Worm (Caenorhabditis elegans) whole organism, L1 larva: ENCODE data around the gene W03A5.1.

Experiments used
- C16A3.4 ChIP-seq: fragments of 150-350 bp; optimal IDR thresholded peaks from 2 replicates; lab custom pipeline; 2014; ENCODE audit warnings: missing biosample characterization, missing genetic modification characterization
- F16B12.6 ChIP-seq: fragments of 150-350 bp; optimal IDR thresholded peaks from 2 replicates; lab custom pipeline; 2014; ENCODE audit warnings: missing biosample characterization, missing genetic modification characterization
- Y116A8C.19 ChIP-seq: sonication (generic microtip); optimal IDR thresholded peaks from 2 replicates; lab custom pipeline; 2016; ENCODE audit warnings: missing compliant biosample characterization, missing genetic modification characterization, borderline replicate concordance
- alr-1 ChIP-seq: fragments of 200-800 bp; sonication (Bioruptor generic); optimal IDR thresholded peaks from 2 replicates; lab custom pipeline; 2018; ENCODE audit warnings: borderline replicate concordance, mild to moderate bottlenecking, missing genetic modification characterization, missing compliant biosample characterization
- aly-2 ChIP-seq: fragments of 150-350 bp; optimal IDR thresholded peaks from 2 replicates; lab custom pipeline; 2014; ENCODE audit warnings: missing biosample characterization, missing genetic modification characterization
- blmp-1 ChIP-seq: fragments of 150-350 bp; optimal IDR thresholded peaks from 2 replicates; lab custom pipeline; 2014; ENCODE audit warnings: missing biosample characterization, missing genetic modification characterization
- ceh-82 ChIP-seq, 3 experiments: fragments of 150-350 bp in 1 of 3; sonication (generic microtip) in 2 of 3; optimal IDR thresholded peaks; 2 replicates each; lab custom pipeline; 2014 to 2017; ENCODE audit warnings: missing biosample characterization in 3 of 3, missing genetic modification characterization in 3 of 3
- dpl-1 ChIP-seq, 3 experiments: fragments of 150-350 bp in 2 of 3; sonication (generic microtip) in 1 of 3; optimal IDR thresholded peaks; 2 replicates each; lab custom pipeline; 2014 to 2017; ENCODE audit warnings: missing biosample characterization in 3 of 3, missing genetic modification characterization in 3 of 3, missing genetic modification reagents in 3 of 3
- efl-1 ChIP-seq, 4 experiments: fragments of 150-350 bp; optimal IDR thresholded peaks in 3 of 4; peaks in 1 of 4; 1 replicate in 1 of 4; 2 replicates in 3 of 4; lab custom pipeline; 2014; ENCODE audit warnings: missing biosample characterization in 2 of 4, missing genetic modification characterization in 2 of 4, missing genetic modification reagents in 2 of 4
- elt-3 ChIP-seq, 6 experiments: fragments of 150-350 bp in 1 of 6; sonication (generic microtip); optimal IDR thresholded peaks; 2 replicates each; lab custom pipeline; 2017 to 2018; ENCODE audit warnings: missing biosample characterization in 6 of 6, missing genetic modification characterization in 6 of 6, inconsistent platforms in 1 of 6
- fkh-4 ChIP-seq: sonication (generic microtip); optimal IDR thresholded peaks from 2 replicates; lab custom pipeline; 2016; ENCODE audit warnings: missing compliant biosample characterization, missing genetic modification characterization, borderline replicate concordance
- fos-1 ChIP-seq: fragments of 150-350 bp; optimal IDR thresholded peaks from 2 replicates; lab custom pipeline; 2014; ENCODE audit warnings: missing biosample characterization, missing genetic modification characterization
- grh-1 ChIP-seq: fragments of 200-800 bp; sonication (Bioruptor generic); IDR thresholded peaks from 2 replicates; pipeline ENCODE4 v1.3.6; 2022; ENCODE audit warnings: missing genetic modification reagents, missing genetic modification characterization, missing compliant biosample characterization
- hlh-4 ChIP-seq: sonication (generic microtip); optimal IDR thresholded peaks from 2 replicates; lab custom pipeline; 2016; ENCODE audit warnings: mild to moderate bottlenecking, missing genetic modification characterization, missing compliant biosample characterization
- irx-1 ChIP-seq: sonication (generic microtip); optimal IDR thresholded peaks from 2 replicates; lab custom pipeline; 2016; ENCODE audit warnings: missing genetic modification characterization, missing compliant biosample characterization
- isw-1 ChIP-seq: fragments of 200-800 bp; sonication (Bioruptor generic); IDR thresholded peaks from 2 replicates; pipeline ENCODE4 v1.3.6; 2022; ENCODE audit warnings: missing genetic modification characterization, missing compliant biosample characterization
- jun-1 ChIP-seq: fragments of 150-350 bp; optimal IDR thresholded peaks from 2 replicates; lab custom pipeline; 2014; ENCODE audit warnings: missing biosample characterization, missing genetic modification reagents, missing genetic modification characterization
- lin-13 ChIP-seq: fragments of 150-350 bp; optimal IDR thresholded peaks from 2 replicates; lab custom pipeline; 2014; ENCODE audit warnings: missing biosample characterization, missing genetic modification reagents, missing genetic modification characterization
- lin-14 ChIP-seq: fragments of 200-800 bp; sonication (Bioruptor generic); optimal IDR thresholded peaks from 2 replicates; lab custom pipeline; 2018; ENCODE audit warnings: mild to moderate bottlenecking, missing genetic modification characterization, moderate library complexity, missing compliant biosample characterization
- lin-15B ChIP-seq: fragments of 150-350 bp; sonication (generic microtip); optimal IDR thresholded peaks from 3 replicates; lab custom pipeline; 2014; ENCODE audit warnings: missing biosample characterization, missing genetic modification characterization
- lin-35 ChIP-seq, 2 experiments: fragments of 150-350 bp; optimal IDR thresholded peaks; 2 replicates each; lab custom pipeline; 2014; ENCODE audit warnings: missing biosample characterization in 2 of 2, missing genetic modification characterization in 2 of 2, missing genetic modification reagents in 2 of 2
- lin-39 ChIP-seq: fragments of 150-350 bp; optimal IDR thresholded peaks from 2 replicates; lab custom pipeline; 2014; ENCODE audit warnings: missing biosample characterization, missing genetic modification reagents, missing genetic modification characterization
- lsy-2 ChIP-seq, 2 experiments: fragments of 150-350 bp; optimal IDR thresholded peaks; 2 replicates each; lab custom pipeline; 2014; ENCODE audit warnings: missing biosample characterization in 2 of 2, missing genetic modification characterization in 2 of 2
- mdl-1 ChIP-seq, 2 experiments: fragments of 150-350 bp; optimal IDR thresholded peaks; 2 replicates each; lab custom pipeline; 2014 to 2017; ENCODE audit warnings: missing biosample characterization in 2 of 2, missing genetic modification characterization in 2 of 2, inconsistent platforms in 1 of 2
- mep-1 ChIP-seq: fragments of 150-350 bp; optimal IDR thresholded peaks from 2 replicates; lab custom pipeline; 2014; ENCODE audit warnings: missing biosample characterization, missing genetic modification characterization
- nhr-12 ChIP-seq: sonication (generic microtip); optimal IDR thresholded peaks from 2 replicates; lab custom pipeline; 2017; ENCODE audit warnings: missing biosample characterization, missing genetic modification characterization
- nhr-20 ChIP-seq: sonication (generic microtip); optimal IDR thresholded peaks from 2 replicates; lab custom pipeline; 2016; ENCODE audit warnings: mild to moderate bottlenecking, missing genetic modification characterization, missing compliant biosample characterization
- nhr-28 ChIP-seq: fragments of 150-350 bp; optimal IDR thresholded peaks from 2 replicates; lab custom pipeline; 2014; ENCODE audit warnings: missing biosample characterization, missing genetic modification characterization
- nhr-47 ChIP-seq: sonication (generic microtip); optimal IDR thresholded peaks from 2 replicates; lab custom pipeline; 2016; ENCODE audit warnings: mild to moderate bottlenecking, missing genetic modification characterization, moderate library complexity, missing compliant biosample characterization
- nhr-71 ChIP-seq: sonication (generic microtip); optimal IDR thresholded peaks from 2 replicates; lab custom pipeline; 2016; ENCODE audit warnings: mild to moderate bottlenecking, missing genetic modification characterization, moderate library complexity, missing compliant biosample characterization
- nhr-85 ChIP-seq: sonication (generic microtip); peaks from one replicate; lab custom pipeline; 2016; ENCODE audit warnings: missing genetic modification characterization, inconsistent platforms, missing compliant biosample characterization
- nhr-90 ChIP-seq: sonication (generic microtip); optimal IDR thresholded peaks from 2 replicates; lab custom pipeline; 2016; ENCODE audit warnings: mild to moderate bottlenecking, missing genetic modification characterization, missing compliant biosample characterization; ENCODE audit not compliant: poor library complexity
- pag-3 ChIP-seq: sonication (generic microtip); optimal IDR thresholded peaks from 2 replicates; lab custom pipeline; 2017; ENCODE audit warnings: missing genetic modification characterization, mild to moderate bottlenecking, missing compliant biosample characterization, antibody characterized with exemption, borderline replicate concordance; ENCODE audit not compliant: insufficient read depth
- pqm-1 ChIP-seq: sonication (generic microtip); optimal IDR thresholded peaks from 3 replicates; lab custom pipeline; 2017; ENCODE audit warnings: missing biosample characterization, missing genetic modification characterization
- rnt-1 ChIP-seq: sonication (generic microtip); optimal IDR thresholded peaks from 2 replicates; lab custom pipeline; 2016; ENCODE audit warnings: mild to moderate bottlenecking, missing genetic modification characterization, moderate library complexity, missing compliant biosample characterization
- skn-1 ChIP-seq: fragments of 150-350 bp; optimal IDR thresholded peaks from 2 replicates; lab custom pipeline; 2014; ENCODE audit warnings: missing biosample characterization, missing genetic modification characterization
- snpc-4 ChIP-seq: fragments of 150-350 bp; optimal IDR thresholded peaks from 2 replicates; lab custom pipeline; 2014; ENCODE audit warnings: missing biosample characterization, missing genetic modification characterization
- snu-23 ChIP-seq: sonication (generic microtip); optimal IDR thresholded peaks from 2 replicates; lab custom pipeline; 2016; ENCODE audit warnings: missing genetic modification characterization, missing compliant biosample characterization
- swsn-7 ChIP-seq: sonication (generic microtip); optimal IDR thresholded peaks from 2 replicates; lab custom pipeline; 2016; ENCODE audit warnings: missing genetic modification characterization, missing compliant biosample characterization
- tbx-2 ChIP-seq: sonication (generic microtip); optimal IDR thresholded peaks from 2 replicates; lab custom pipeline; 2016; ENCODE audit warnings: missing genetic modification characterization, missing compliant biosample characterization
- tlp-1 ChIP-seq: fragments of 150-350 bp; optimal IDR thresholded peaks from 2 replicates; lab custom pipeline; 2014; ENCODE audit warnings: missing biosample characterization, missing genetic modification characterization
- unc-130 ChIP-seq: fragments of 150-350 bp; optimal IDR thresholded peaks from 2 replicates; lab custom pipeline; 2017; ENCODE audit warnings: missing biosample characterization, missing genetic modification characterization, inconsistent platforms
- unc-86 ChIP-seq: sonication (generic microtip); optimal IDR thresholded peaks from 2 replicates; lab custom pipeline; 2016; ENCODE audit warnings: missing genetic modification characterization, missing compliant biosample characterization
- vab-15 ChIP-seq: sonication (generic microtip); optimal IDR thresholded peaks from 2 replicates; lab custom pipeline; 2017; ENCODE audit warnings: missing genotype, mild to moderate bottlenecking, missing genetic modification characterization, missing compliant biosample characterization
- xbp-1 ChIP-seq: sonication (generic microtip); optimal IDR thresholded peaks from 2 replicates; lab custom pipeline; 2016; ENCODE audit warnings: missing genetic modification characterization, missing compliant biosample characterization
- ztf-11 ChIP-seq, 2 experiments: sonication (generic microtip); optimal IDR thresholded peaks; 2 replicates each; lab custom pipeline; 2016 to 2017; ENCODE audit warnings: missing genetic modification characterization in 2 of 2, missing biosample characterization in 1 of 2, missing compliant biosample characterization in 1 of 2

W03A5.1 gene

ce11 chrIII:5440540-5440939 lies 32.9 kb downstream of the W03A5.1 start, which contains the start of gene W03A5.6:
W03A5.6 (minus strand) TSS chrIII:5440640.
- TF ChIP-seq efl-1 (optimal IDR thresholded peaks at IDR 0.05; lab: Kevin White, UChicago) (no peak), efl-1 (GFP tag; optimal IDR thresholded peaks at IDR 0.05 in 1 of 2; lab: Kevin White, UChicago) (no peak), vab-15 (tag; lab: Kevin White, UChicago) (no peak), dpl-1 (GFP tag; optimal IDR thresholded peaks at IDR 0.05; lab: Kevin White, UChicago) (no peak), grh-1 (GFP tag; lab: Robert Waterston, UW) (no peak), snu-23 (GFP tag; lab: Kevin White, UChicago) (no peak), Y116A8C.19 (tag; lab: Kevin White, UChicago) (no peak), fkh-4 (tag; lab: Kevin White, UChicago) (no peak), lin-14 (GFP tag; lab: Kevin White, UChicago) (no peak), tlp-1 (tag; lab: Kevin White, UChicago) (no peak), lin-13 (no peak), lsy-2 (tag; optimal IDR thresholded peaks at IDR 0.05; lab: Kevin White, UChicago) (no peak), unc-130 (tag; lab: Kevin White, UChicago) (no peak), lin-15B (tag; lab: Kevin White, UChicago) (no peak), fos-1 (no peak), pqm-1 (tag; lab: Kevin White, UChicago) (no peak)

- TF ChIP-seq hlh-4 (tag; lab: Kevin White, UChicago) = no peak
- TF ChIP-seq blmp-1 = peak; percentile 63
- TF ChIP-seq snpc-4 (tag; lab: Kevin White, UChicago) = peak; percentile 21
- TF ChIP-seq lin-39 = peak; percentile 3
- TF ChIP-seq vab-15 (tag; lab: Kevin White, UChicago) = peak; percentile 6
- TF ChIP-seq elt-3 (tag; optimal IDR thresholded peaks at IDR 0.05; lab: Kevin White, UChicago) = peak in 1 of 6 experiments; percentile 73
- peak in 1 of 2 experiments; percentile 55 for TF ChIP-seq mdl-1 (tag; optimal IDR thresholded peaks at IDR 0.05; lab: Kevin White, UChicago)
- peak; percentile 68 for TF ChIP-seq skn-1 (tag; lab: Kevin White, UChicago)
- no peak for TF ChIP-seq ztf-11 (tag; optimal IDR thresholded peaks at IDR 0.05; lab: Kevin White, UChicago)
- peak; percentile 29 for TF ChIP-seq rnt-1 (tag; lab: Kevin White, UChicago)
- TF ChIP-seq irx-1 (tag; lab: Kevin White, UChicago) = peak; percentile 25
- TF ChIP-seq fkh-4 (tag; lab: Kevin White, UChicago) = no peak
- no peak; the same call in 1 of the 2 replicates for TF ChIP-seq isw-1 (GFP tag; lab: Robert Waterston, UW)
- TF ChIP-seq efl-1 (optimal IDR thresholded peaks at IDR 0.05; lab: Kevin White, UChicago) = peak; percentile 64 to 71
- peak; percentile 73 to 96 for TF ChIP-seq efl-1 (GFP tag; optimal IDR thresholded peaks at IDR 0.05 in 1 of 2; lab: Kevin White, UChicago)
- peak; percentile 39 for TF ChIP-seq lin-15B (tag; lab: Kevin White, UChicago)
- no peak for TF ChIP-seq unc-86 (tag; lab: Kevin White, UChicago)
- peak; percentile 74 for TF ChIP-seq C16A3.4 (tag; lab: Kevin White, UChicago)
- peak; percentile 28 for TF ChIP-seq tbx-2
- TF ChIP-seq lin-35 (GFP tag; optimal IDR thresholded peaks at IDR 0.05; lab: Kevin White, UChicago) = peak; percentile 62 to 78
- no peak for TF ChIP-seq nhr-90 (tag; lab: Kevin White, UChicago)
- TF ChIP-seq aly-2 (tag; lab: Kevin White, UChicago) = no peak
- TF ChIP-seq nhr-20 (tag; lab: Kevin White, UChicago) = peak; percentile 50
- no peak for TF ChIP-seq lin-13
- peak; percentile 90 for TF ChIP-seq F16B12.6 (tag; lab: Kevin White, UChicago)
- peak; percentile 63 for TF ChIP-seq nhr-85 (tag; lab: Kevin White, UChicago)
- TF ChIP-seq tlp-1 (tag; lab: Kevin White, UChicago) = no peak
- TF ChIP-seq swsn-7 (tag; lab: Kevin White, UChicago) = peak; percentile 30
- TF ChIP-seq ceh-82 (tag; optimal IDR thresholded peaks at IDR 0.05; lab: Kevin White, UChicago) = peak in 2 of 3 experiments; percentile 5 to 74
- no peak for TF ChIP-seq pqm-1 (tag; lab: Kevin White, UChicago)
- peak; percentile 45 for TF ChIP-seq nhr-47
- TF ChIP-seq dpl-1 (GFP tag; optimal IDR thresholded peaks at IDR 0.05; lab: Kevin White, UChicago) = peak; percentile 63 to 78 (median 70)
- no peak for TF ChIP-seq nhr-28
- no peak for TF ChIP-seq nhr-12 (tag; lab: Kevin White, UChicago)
- TF ChIP-seq nhr-71 = peak; percentile 37
- TF ChIP-seq unc-130 (tag; lab: Kevin White, UChicago) = peak; percentile 49
- peak; percentile 12 for TF ChIP-seq jun-1
- peak; percentile 97 to 99 for TF ChIP-seq lsy-2 (tag; optimal IDR thresholded peaks at IDR 0.05; lab: Kevin White, UChicago)
- TF ChIP-seq lin-14 (GFP tag; lab: Kevin White, UChicago) = peak; percentile 50
- TF ChIP-seq snu-23 (GFP tag; lab: Kevin White, UChicago) = peak; percentile 77
- TF ChIP-seq pag-3 (tag; lab: Kevin White, UChicago) = no peak
- peak; percentile 78 for TF ChIP-seq mep-1 (tag; lab: Kevin White, UChicago)
- no peak for TF ChIP-seq alr-1 (tag; lab: Kevin White, UChicago)
- TF ChIP-seq fos-1 = peak; percentile 13
- TF ChIP-seq xbp-1 (tag; lab: Kevin White, UChicago) = peak; percentile 51
Measured at ce11 chrIII:5442711-5443253, 35.1 kb downstream of the W03A5.1 start, which contains the start of the genes T24G10.2 and disl-2. T24G10.2 (minus strand) TSS chrIII:5442761. disl-2 (plus strand) TSS chrIII:5443167.
